Fruit fly (Drosophila melanogaster) whole organism, adult: Measurements from ENCODE around the gene CG44838.

Source experiments
- CG11617 ChIP-seq: fragments of 200-800 bp; sonication (Bioruptor generic); optimal IDR thresholded peaks from 2 replicates; lab custom pipeline; 2017; ENCODE audit warnings: mild to moderate bottlenecking, missing biosample characterization, missing genetic modification reagents, missing genetic modification characterization
- CG12768 ChIP-seq: fragments of 200-800 bp; sonication (Bioruptor generic); optimal IDR thresholded peaks from 2 replicates; lab custom pipeline; 2017; ENCODE audit warnings: missing biosample characterization, missing genetic modification characterization, mild to moderate bottlenecking, moderate library complexity, missing genetic modification reagents
- CG14711 ChIP-seq: fragments of 200-800 bp; sonication (Bioruptor generic); optimal IDR thresholded peaks from 2 replicates; lab custom pipeline; 2018; ENCODE audit warnings: missing biosample characterization, mild to moderate bottlenecking, missing genetic modification characterization, moderate library complexity
- CG1620 ChIP-seq: fragments of 200-800 bp; sonication (Bioruptor generic); optimal IDR thresholded peaks from 2 replicates; lab custom pipeline; 2016; ENCODE audit warnings: missing biosample characterization, missing genetic modification characterization
- CG33017 ChIP-seq: fragments of 200-800 bp; sonication (Bioruptor generic); optimal IDR thresholded peaks from 2 replicates; lab custom pipeline; 2018; ENCODE audit warnings: missing biosample characterization, mild to moderate bottlenecking, missing genetic modification characterization, moderate library complexity
- CG5204 ChIP-seq: fragments of 200-800 bp; sonication (Bioruptor generic); optimal IDR thresholded peaks from 2 replicates; lab custom pipeline; 2016; ENCODE audit warnings: missing biosample characterization, missing genetic modification characterization
- CG7045 ChIP-seq: fragments of 200-800 bp; sonication (Bioruptor generic); optimal IDR thresholded peaks from 2 replicates; lab custom pipeline; 2017; ENCODE audit warnings: missing biosample characterization, mild to moderate bottlenecking, missing genetic modification characterization
- CG7101 ChIP-seq: fragments of 200-800 bp; sonication (Bioruptor generic); optimal IDR thresholded peaks from 2 replicates; lab custom pipeline; 2018; ENCODE audit warnings: missing biosample characterization, mild to moderate bottlenecking, missing genetic modification characterization, moderate library complexity
- Clk ChIP-seq: fragments of 200-800 bp; sonication (Bioruptor generic); optimal IDR thresholded peaks from 2 replicates; lab custom pipeline; 2017; ENCODE audit warnings: missing biosample characterization, missing genetic modification characterization
- Crg-1 ChIP-seq: fragments of 200-800 bp; sonication (Bioruptor generic); optimal IDR thresholded peaks from 2 replicates; lab custom pipeline; 2016; ENCODE audit warnings: missing biosample characterization, missing genetic modification characterization
- Hr96 ChIP-seq: fragments of 200-800 bp; sonication (Bioruptor generic); optimal IDR thresholded peaks from 2 replicates; lab custom pipeline; 2016; ENCODE audit warnings: missing biosample characterization, missing genetic modification characterization
- Mnt ChIP-seq: fragments of 200-800 bp; sonication (Bioruptor generic); optimal IDR thresholded peaks from 2 replicates; lab custom pipeline; 2016; ENCODE audit warnings: missing biosample characterization, mild to moderate bottlenecking, missing genetic modification characterization
- bab1 ChIP-seq: fragments of 200-800 bp; sonication (Bioruptor generic); optimal IDR thresholded peaks from 3 replicates; lab custom pipeline; 2019; ENCODE audit warnings: missing biosample characterization, mild to moderate bottlenecking, missing genetic modification characterization, moderate library complexity
- cic ChIP-seq: fragments of 200-800 bp; sonication (Bioruptor generic); optimal IDR thresholded peaks from 2 replicates; lab custom pipeline; 2017; ENCODE audit warnings: missing biosample characterization, mild to moderate bottlenecking, missing genetic modification characterization, moderate library complexity
- cnc ChIP-seq, 2 experiments: fragments of >200 bp; optimal IDR thresholded peaks; 2 replicates each; lab custom pipeline; 2017
- kay ChIP-seq: fragments of 200-800 bp; sonication (Bioruptor generic); peaks from one replicate; lab custom pipeline; 2016; ENCODE audit warnings: missing biosample characterization, missing genetic modification characterization, borderline replicate concordance
- ovo ChIP-seq: fragments of 200-800 bp; sonication (Bioruptor generic); optimal IDR thresholded peaks from 2 replicates; lab custom pipeline; 2016; ENCODE audit warnings: missing biosample characterization, missing genetic modification characterization
- pad ChIP-seq: fragments of 200-800 bp; sonication (Bioruptor generic); optimal IDR thresholded peaks from 3 replicates; lab custom pipeline; 2017; ENCODE audit warnings: missing biosample characterization, missing genetic modification characterization, mild to moderate bottlenecking, moderate library complexity, missing genetic modification reagents
- tj ChIP-seq: fragments of 200-800 bp; sonication (Bioruptor generic); optimal IDR thresholded peaks from 3 replicates; lab custom pipeline; 2017; ENCODE audit warnings: missing biosample characterization, mild to moderate bottlenecking, missing genetic modification characterization, moderate library complexity
- toe ChIP-seq: fragments of 200-800 bp; sonication (Bioruptor generic); optimal IDR thresholded peaks from 2 replicates; lab custom pipeline; 2016; ENCODE audit warnings: missing biosample characterization, missing genetic modification characterization

The CG44838 gene

DNA sequence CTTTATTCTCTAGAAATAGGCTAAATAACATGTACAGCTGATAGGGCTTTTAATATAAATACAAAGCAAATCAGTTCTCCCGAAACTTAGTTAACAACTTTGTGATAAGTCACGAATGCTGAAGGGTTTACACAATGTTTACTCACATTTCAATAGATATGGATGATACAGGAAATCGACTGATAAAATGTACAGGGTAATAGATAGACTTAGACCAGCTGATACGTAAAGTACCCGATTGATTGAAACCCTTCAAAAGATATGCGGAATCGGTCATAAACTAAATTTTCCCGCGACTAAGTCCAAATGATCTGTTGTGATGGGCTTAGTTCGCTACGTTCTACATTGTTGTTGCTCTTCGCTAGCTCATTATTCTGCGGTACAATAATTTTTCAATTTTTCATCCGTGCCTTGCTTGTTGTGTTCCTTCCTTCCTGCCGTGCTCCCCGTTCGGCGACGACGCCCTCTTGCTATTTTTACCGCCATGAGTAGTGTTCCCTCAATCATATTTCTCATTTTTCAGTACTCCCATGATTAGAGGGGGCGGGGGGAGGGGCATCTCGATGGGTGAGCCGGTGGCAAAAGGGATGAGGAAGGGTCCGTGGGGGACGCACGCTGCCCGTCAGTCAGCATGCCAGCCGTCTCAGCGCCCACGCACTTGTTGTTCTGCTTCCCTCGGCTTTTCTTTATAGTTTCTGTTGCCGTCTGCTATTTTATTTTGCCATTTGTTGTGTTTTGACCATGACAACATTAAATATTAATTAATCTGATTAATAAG is 27.9 kb upstream of the CG44838 start:
- TF ChIP-seq pad (GFP tag; lab: Kevin White, UChicago) (no peak), cic (GFP tag; lab: Kevin White, UChicago) (peak; percentile 25), Crg-1 (GFP tag; lab: Kevin White, UChicago) (peak; percentile 11)

DNA sequence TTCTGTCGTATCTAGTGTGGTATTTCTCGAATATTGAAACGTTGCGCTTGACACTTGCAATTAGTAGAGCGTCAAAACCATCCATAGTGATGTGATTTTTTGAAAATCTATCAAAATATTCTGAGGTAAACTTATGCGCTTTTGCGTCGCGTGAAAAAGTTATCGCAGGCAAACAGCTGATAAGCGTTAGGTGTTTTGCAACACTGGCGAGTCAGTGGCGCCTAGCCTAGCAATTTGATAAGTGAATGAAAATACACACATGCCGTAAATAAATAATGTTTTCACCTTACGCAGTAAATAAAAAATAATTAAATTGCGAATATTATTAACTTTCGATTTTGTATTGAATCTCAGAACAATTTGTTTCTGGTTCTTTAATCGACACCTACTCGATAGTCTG is 25.5 kb upstream of the CG44838 start, which contains the start of gene CG42526:
CG42526 (minus strand) TSS at position 85 of the 400 bp plus-strand sequence.
- TF ChIP-seq pad (GFP tag; lab: Kevin White, UChicago) (peak; percentile 26), Mnt (peak; percentile 17), CG5204 (GFP tag; lab: Kevin White, UChicago) (no peak), CG14711 (tag; lab: Kevin White, UChicago) (peak; percentile 36), CG11617 (GFP tag; lab: Kevin White, UChicago) (peak; percentile 43), cic (GFP tag; lab: Kevin White, UChicago) (peak; percentile 50), Hr96 (GFP tag; lab: Kevin White, UChicago) (peak; percentile 39), CG7045 (GFP tag; lab: Kevin White, UChicago) (no peak), bab1 (GFP tag; lab: Kevin White, UChicago) (peak; percentile 41), cnc (optimal IDR thresholded peaks at IDR 0.05; lab: Kevin White, UChicago) (no peak), CG1620 (GFP tag; lab: Kevin White, UChicago) (no peak), CG7101 (tag; lab: Kevin White, UChicago) (peak; percentile 62), kay (GFP tag; lab: Kevin White, UChicago) (no peak), CG12768 (GFP tag; lab: Kevin White, UChicago) (peak; percentile 4)

DNA sequence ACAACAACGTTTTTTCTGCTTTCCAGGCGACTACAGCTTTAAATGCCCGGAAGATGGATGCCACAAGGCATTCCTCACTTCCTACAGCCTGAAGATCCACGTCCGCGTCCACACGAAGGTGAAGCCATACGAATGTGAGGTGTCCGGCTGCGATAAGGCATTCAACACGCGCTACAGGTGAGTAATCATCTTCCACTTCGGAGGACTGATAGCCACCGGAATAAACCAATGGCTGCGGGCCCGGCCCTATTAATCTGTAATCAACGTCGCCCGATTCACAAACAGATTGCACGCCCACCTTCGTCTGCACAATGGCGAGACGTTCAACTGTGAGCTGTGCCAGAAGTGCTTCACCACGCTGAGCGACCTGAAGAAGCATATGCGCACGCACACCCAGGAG is 25.0 kb upstream of the CG44838 start:
- TF ChIP-seq toe = no peak
- peak; percentile 12 for TF ChIP-seq Mnt

DNA sequence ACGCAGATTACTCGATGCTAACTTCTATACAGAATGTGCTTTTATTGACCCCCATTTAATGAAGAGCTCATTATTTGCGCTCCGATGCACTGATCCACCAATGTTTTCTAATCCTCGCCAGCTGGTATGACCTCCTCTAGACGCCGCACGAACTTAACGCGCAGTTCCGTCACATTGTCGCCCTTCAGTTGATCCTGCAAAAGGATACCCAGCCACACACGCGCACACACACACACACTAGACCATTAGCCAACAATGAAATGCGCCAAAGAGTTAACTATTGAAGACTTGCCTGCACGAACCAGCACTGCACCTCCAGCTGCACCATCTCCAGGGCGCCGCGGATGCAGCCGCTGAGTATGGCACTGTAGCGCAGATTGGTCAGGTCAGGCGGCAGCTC is 22.0 kb upstream of the CG44838 start:
- TF ChIP-seq CG7101 (tag; lab: Kevin White, UChicago) (no peak), Clk (no peak), CG1620 (GFP tag; lab: Kevin White, UChicago) (no peak), cic (GFP tag; lab: Kevin White, UChicago) (no peak), CG5204 (GFP tag; lab: Kevin White, UChicago) (no peak), tj (GFP tag; lab: Kevin White, UChicago) (no peak), Hr96 (GFP tag; lab: Kevin White, UChicago) (no peak)

DNA sequence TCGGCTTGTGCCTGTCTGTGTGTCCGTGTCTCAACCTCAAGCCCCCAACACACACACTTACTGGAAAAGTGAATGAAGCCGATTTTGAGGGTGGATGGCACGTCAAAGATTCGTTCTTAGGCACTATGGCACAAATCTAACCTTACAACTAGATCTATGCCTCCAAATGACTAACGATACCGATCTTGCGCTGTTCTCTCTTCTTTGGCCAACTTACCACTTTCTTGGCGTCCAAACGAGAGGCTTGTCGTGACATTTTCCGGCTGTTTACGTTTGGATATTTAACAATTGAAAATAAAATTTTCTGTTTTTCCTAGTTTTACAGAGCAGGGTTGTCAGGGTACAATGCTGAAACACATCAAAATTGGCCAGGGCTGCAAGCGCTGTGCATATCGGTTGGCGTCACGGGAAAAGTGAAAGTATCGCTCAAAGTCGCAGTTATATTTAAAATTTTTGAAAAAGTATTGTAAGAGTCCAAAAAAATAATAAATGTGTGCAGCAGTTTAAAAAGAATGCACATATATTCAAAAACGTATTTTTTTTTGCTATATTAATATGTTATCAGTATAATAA is 18.9 kb upstream of the CG44838 start, which contains the start of the genes Bet3 and Nf-YA:
Bet3 (minus strand) TSS at position 361 of the 573 bp plus-strand sequence.
Nf-YA (minus strand) TSS at position 361 of the 573 bp plus-strand sequence.
- TF ChIP-seq CG7101 (tag; lab: Kevin White, UChicago) (peak; percentile 4), cic (GFP tag; lab: Kevin White, UChicago) (peak; percentile 58), Clk (no peak), CG33017 (no peak), CG1620 (GFP tag; lab: Kevin White, UChicago) (peak; percentile 72), cnc (optimal IDR thresholded peaks at IDR 0.05; lab: Kevin White, UChicago) (no peak), CG12768 (GFP tag; lab: Kevin White, UChicago) (peak; percentile 10), bab1 (GFP tag; lab: Kevin White, UChicago) (peak; percentile 38), CG5204 (GFP tag; lab: Kevin White, UChicago) (no peak), CG14711 (tag; lab: Kevin White, UChicago) (peak; percentile 97), ovo (GFP tag; lab: Kevin White, UChicago) (peak; percentile 50), tj (GFP tag; lab: Kevin White, UChicago) (no peak), Crg-1 (GFP tag; lab: Kevin White, UChicago) (peak; percentile 68), Hr96 (GFP tag; lab: Kevin White, UChicago) (peak; percentile 60), pad (GFP tag; lab: Kevin White, UChicago) (peak; percentile 35), toe (peak; percentile 78), kay (GFP tag; lab: Kevin White, UChicago) (no peak), CG7045 (GFP tag; lab: Kevin White, UChicago) (peak; percentile 50), Mnt (peak; percentile 56), CG11617 (GFP tag; lab: Kevin White, UChicago) (peak; percentile 36)

DNA sequence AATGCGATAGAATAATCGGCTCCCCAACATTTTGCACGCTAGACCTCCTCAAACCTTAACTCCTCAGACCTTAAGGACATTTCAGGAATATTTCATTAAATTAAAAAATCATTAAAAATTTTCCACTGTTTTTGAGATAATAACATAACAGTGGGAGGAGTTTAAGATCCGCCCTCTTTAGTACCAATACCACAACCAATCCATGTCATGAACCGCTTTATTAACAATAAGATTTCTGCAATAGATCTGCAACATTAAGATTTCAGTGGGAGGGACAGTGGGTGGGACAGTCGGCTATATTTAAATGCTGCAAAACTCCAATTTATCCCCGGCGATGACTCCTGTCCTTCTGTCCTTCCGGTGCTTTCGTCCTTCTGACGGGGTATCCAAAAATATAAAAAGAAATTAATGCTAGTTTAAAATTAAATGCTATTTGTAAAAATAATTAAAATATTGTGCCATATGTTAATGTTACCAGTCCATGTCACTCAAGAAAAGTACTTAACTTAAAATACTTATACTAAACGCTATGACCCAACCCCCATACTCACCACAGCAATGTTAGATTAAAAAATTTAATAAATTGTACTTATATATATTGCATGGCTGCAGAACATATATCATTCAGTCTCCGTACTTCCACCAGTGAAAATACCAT is 18.1 kb upstream of the CG44838 start, which contains the start of gene Srg3:
Srg3 (plus strand) TSS at position 608 of the 658 bp plus-strand sequence.
- TF ChIP-seq pad (GFP tag; lab: Kevin White, UChicago) = no peak
- TF ChIP-seq CG12768 (GFP tag; lab: Kevin White, UChicago) = peak; percentile 27
